Fruit fly (Drosophila melanogaster): ENCODE results near the gene Fum4.

The Fum4 gene

dm6 chr2L:10144236-10144953 lies 46.9 kb downstream of the Fum4 start, which contains the start of gene CG4839:
Gene CG4839, plus strand, starts transcription at chr2L:10144776.
- TF ChIP-seq noc (tag; optimal IDR thresholded peaks at IDR 0.05), result peak; percentile 17

DNA sequence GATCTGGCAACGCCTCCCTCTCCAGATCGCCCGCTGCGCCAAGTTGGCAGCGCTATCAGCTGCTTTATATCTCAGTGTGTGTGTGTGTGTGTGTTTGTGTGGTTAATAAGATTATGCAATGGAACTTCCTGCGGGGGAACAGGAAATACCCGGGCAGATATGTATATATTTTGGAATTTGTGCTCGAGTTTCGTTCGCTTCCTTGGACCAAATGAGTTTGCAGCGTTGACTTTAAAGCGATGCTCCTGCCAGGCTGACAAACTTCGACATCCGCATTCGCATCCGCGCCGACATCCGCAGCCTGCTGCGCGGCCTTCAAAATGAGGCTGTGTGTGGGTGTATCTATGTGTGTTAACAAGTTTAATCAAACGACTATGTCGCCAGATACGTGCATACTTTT lies 48.0 kb downstream of the Fum4 start:
- TF ChIP-seq noc (tag; optimal IDR thresholded peaks at IDR 0.05), result no peak
